Worm (Caenorhabditis elegans) whole organism, L4/young adult: ENCODE data around the gene C16C8.27.
"Not testable (repeated sequence)": the region's sequence is repeated elsewhere in the genome, so short reads cannot be mapped to it uniquely, and the experiment has no call there.

Source experiments
- W03F9.2 ChIP-seq: fragments of 150-350 bp; optimal IDR thresholded peaks from 2 replicates; lab custom pipeline; 2014; ENCODE audit warnings: missing biosample characterization, missing genetic modification characterization
- him-1 ChIP-seq: sonication (generic microtip); optimal IDR thresholded peaks from 2 replicates; lab custom pipeline; 2016; ENCODE audit warnings: missing genotype, missing genetic modification reagents, missing genetic modification characterization, missing compliant biosample characterization

DNA sequence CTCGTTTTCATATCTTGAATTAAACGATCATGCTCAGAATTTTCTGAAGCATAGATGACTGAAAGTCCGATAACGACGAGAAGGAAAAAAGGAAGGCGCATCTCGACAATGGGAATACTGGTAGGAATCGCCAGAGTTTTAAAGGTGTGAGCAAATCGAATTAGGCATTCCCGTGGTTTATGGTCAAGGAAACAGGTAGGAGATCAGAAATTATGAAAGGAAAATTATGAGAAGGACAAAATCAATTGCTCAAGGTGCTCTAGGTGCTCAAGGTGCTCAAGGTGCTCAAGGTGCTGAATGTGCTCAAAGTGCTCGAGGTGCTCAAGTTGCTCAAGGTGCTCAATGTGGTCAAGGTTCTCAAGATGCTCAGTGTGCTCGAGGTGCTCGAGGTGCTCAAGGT lies 23.1 kb downstream of the C16C8.27 start, which contains the start of gene C16C8.10:
- TF ChIP-seq W03F9.2, him-1 (tag; lab: Kevin White, UChicago): not testable (repeated sequence)
